Worm (Caenorhabditis elegans) whole organism, L2 larva: Measurements from ENCODE around the gene mlcd-1.

Source experiments
- C34F6.9 ChIP-seq: fragments of 150-350 bp; optimal IDR thresholded peaks from 2 replicates; lab custom pipeline; 2014; ENCODE audit warnings: missing biosample characterization, missing genetic modification characterization
- F13H6.1 ChIP-seq: sonication (generic microtip); optimal IDR thresholded peaks from 2 replicates; lab custom pipeline; 2016; ENCODE audit warnings: missing genetic modification characterization, missing compliant biosample characterization
- R02D3.7 ChIP-seq: fragments of 150-350 bp; optimal IDR thresholded peaks from 2 replicates; lab custom pipeline; 2014; ENCODE audit warnings: missing biosample characterization, missing genetic modification characterization
- Y55F3AM.14 ChIP-seq: fragments of 200-800 bp; sonication (Bioruptor generic); optimal IDR thresholded peaks from 2 replicates; lab custom pipeline; 2018; ENCODE audit warnings: mild to moderate bottlenecking, missing genetic modification characterization, missing compliant biosample characterization
- ZK546.5 ChIP-seq: sonication (generic microtip); optimal IDR thresholded peaks from 2 replicates; lab custom pipeline; 2017; ENCODE audit warnings: missing biosample characterization, missing genetic modification characterization
- alr-1 ChIP-seq: fragments of 150-350 bp; optimal IDR thresholded peaks from 2 replicates; lab custom pipeline; 2014; ENCODE audit warnings: missing biosample characterization, missing genetic modification characterization
- aly-2 ChIP-seq: fragments of 150-350 bp; optimal IDR thresholded peaks from 2 replicates; lab custom pipeline; 2014; ENCODE audit warnings: missing biosample characterization, missing genetic modification characterization
- ama-1 ChIP-seq: fragments of 150-350 bp; optimal IDR thresholded peaks from 2 replicates; lab custom pipeline; 2018; ENCODE audit warnings: inconsistent platforms
- blmp-1 ChIP-seq: sonication (generic microtip); optimal IDR thresholded peaks from 2 replicates; lab custom pipeline; 2017; ENCODE audit warnings: missing genetic modification characterization, mild to moderate bottlenecking, missing compliant biosample characterization, antibody characterized with exemption, moderate library complexity; ENCODE audit not compliant: insufficient read depth
- ceh-16 ChIP-seq: fragments of 150-350 bp; optimal IDR thresholded peaks from 2 replicates; lab custom pipeline; 2014; ENCODE audit warnings: missing biosample characterization, missing genetic modification characterization
- ceh-82 ChIP-seq: fragments of 150-350 bp; optimal IDR thresholded peaks from 2 replicates; lab custom pipeline; 2014; ENCODE audit warnings: missing biosample characterization, missing genetic modification characterization
- crh-2 ChIP-seq: sonication (generic microtip); optimal IDR thresholded peaks from 2 replicates; lab custom pipeline; 2017; ENCODE audit warnings: missing biosample characterization, missing genetic modification characterization
- dmd-4 ChIP-seq: sonication (generic microtip); optimal IDR thresholded peaks from 2 replicates; lab custom pipeline; 2017; ENCODE audit warnings: missing biosample characterization, missing genetic modification characterization
- egl-27 ChIP-seq: sonication (generic microtip); optimal IDR thresholded peaks from 3 replicates; lab custom pipeline; 2017; ENCODE audit warnings: missing biosample characterization, missing genetic modification reagents, missing genetic modification characterization
- elt-1 ChIP-seq: fragments of 150-350 bp; optimal IDR thresholded peaks from 2 replicates; lab custom pipeline; 2014; ENCODE audit warnings: missing biosample characterization, missing genetic modification characterization
- fos-1 ChIP-seq: fragments of 150-350 bp; optimal IDR thresholded peaks from 2 replicates; lab custom pipeline; 2014; ENCODE audit warnings: missing biosample characterization, missing genetic modification characterization
- gmeb-1 ChIP-seq: fragments of 150-350 bp; optimal IDR thresholded peaks from 2 replicates; lab custom pipeline; 2014; ENCODE audit warnings: missing biosample characterization, missing genetic modification characterization
- lin-11 ChIP-seq: fragments of 150-350 bp; sonication (generic microtip); optimal IDR thresholded peaks from 2 replicates; lab custom pipeline; 2014; ENCODE audit warnings: missing biosample characterization, missing genetic modification characterization, inconsistent platforms, mixed read lengths
- lin-13 ChIP-seq: fragments of 150-350 bp; optimal IDR thresholded peaks from 2 replicates; lab custom pipeline; 2014; ENCODE audit warnings: missing biosample characterization, missing genetic modification reagents, missing genetic modification characterization
- lin-39 ChIP-seq: fragments of 150-350 bp; optimal IDR thresholded peaks from 2 replicates; lab custom pipeline; 2014; ENCODE audit warnings: missing biosample characterization, missing genetic modification reagents, missing genetic modification characterization
- lsy-2 ChIP-seq, 2 experiments: fragments of 150-350 bp in 1 of 2; sonication (generic microtip) in 1 of 2; optimal IDR thresholded peaks; 2 replicates each; lab custom pipeline; 2014 to 2017; ENCODE audit warnings: missing biosample characterization in 2 of 2, missing genetic modification characterization in 2 of 2
- mab-5 ChIP-seq: fragments of 150-350 bp; optimal IDR thresholded peaks from 2 replicates; lab custom pipeline; 2014; ENCODE audit warnings: missing biosample characterization, missing genetic modification characterization
- mbf-1 ChIP-seq: sonication (generic microtip); optimal IDR thresholded peaks from 2 replicates; lab custom pipeline; 2017; ENCODE audit warnings: missing biosample characterization, missing genetic modification characterization
- mdl-1 ChIP-seq, 2 experiments: fragments of 150-350 bp in 1 of 2; sonication (generic microtip) in 1 of 2; optimal IDR thresholded peaks; 2 replicates each; lab custom pipeline; 2017; ENCODE audit warnings: missing biosample characterization in 2 of 2, missing genetic modification characterization in 2 of 2
- nhr-10 ChIP-seq: sonication (generic microtip); optimal IDR thresholded peaks from 2 replicates; lab custom pipeline; 2017; ENCODE audit warnings: missing biosample characterization, missing genetic modification characterization
- nhr-12 ChIP-seq: fragments of 150-350 bp; optimal IDR thresholded peaks from 2 replicates; lab custom pipeline; 2014; ENCODE audit warnings: missing biosample characterization, missing genetic modification characterization
- nhr-129 ChIP-seq: fragments of 150-350 bp; optimal IDR thresholded peaks from 2 replicates; lab custom pipeline; 2014; ENCODE audit warnings: missing biosample characterization, missing genetic modification characterization
- nhr-21 ChIP-seq: fragments of 150-350 bp; optimal IDR thresholded peaks from 2 replicates; lab custom pipeline; 2014; ENCODE audit warnings: missing biosample characterization, missing genetic modification characterization
- nhr-23 ChIP-seq: fragments of 150-350 bp; optimal IDR thresholded peaks from 2 replicates; lab custom pipeline; 2014; ENCODE audit warnings: missing biosample characterization, missing genetic modification reagents, missing genetic modification characterization
- nhr-237 ChIP-seq: fragments of 150-350 bp; optimal IDR thresholded peaks from 2 replicates; lab custom pipeline; 2014; ENCODE audit warnings: missing biosample characterization, missing genetic modification characterization
- nhr-25 ChIP-seq: fragments of 150-350 bp; sonication (generic microtip); optimal IDR thresholded peaks from 3 replicates; lab custom pipeline; 2014; ENCODE audit warnings: missing biosample characterization, missing genetic modification characterization
- nhr-6 ChIP-seq: fragments of 150-350 bp; optimal IDR thresholded peaks from 2 replicates; lab custom pipeline; 2014; ENCODE audit warnings: missing biosample characterization, missing genetic modification characterization
- nhr-77 ChIP-seq: fragments of 150-350 bp; optimal IDR thresholded peaks from 2 replicates; lab custom pipeline; 2014; ENCODE audit warnings: missing biosample characterization, missing genetic modification characterization
- peb-1 ChIP-seq: fragments of 150-350 bp; optimal IDR thresholded peaks from 2 replicates; lab custom pipeline; 2014; ENCODE audit warnings: missing biosample characterization, missing genetic modification characterization
- sem-4 ChIP-seq: fragments of 150-350 bp; optimal IDR thresholded peaks from 2 replicates; lab custom pipeline; 2014; ENCODE audit warnings: missing biosample characterization, missing genetic modification reagents, missing genetic modification characterization
- skn-1 ChIP-seq: sonication (generic microtip); optimal IDR thresholded peaks from 2 replicates; lab custom pipeline; 2017; ENCODE audit warnings: missing biosample characterization, missing genetic modification characterization
- sma-3 ChIP-seq: sonication (generic microtip); optimal IDR thresholded peaks from 2 replicates; lab custom pipeline; 2016; ENCODE audit warnings: missing genetic modification reagents, missing genetic modification characterization, missing compliant biosample characterization
- sma-9 ChIP-seq, 2 experiments: fragments of 150-350 bp in 1 of 2; sonication (generic microtip) in 1 of 2; optimal IDR thresholded peaks; 2 replicates each; lab custom pipeline; 2014 to 2016; ENCODE audit warnings: missing genetic modification characterization in 2 of 2, mild to moderate bottlenecking in 1 of 2, missing biosample characterization in 1 of 2, missing compliant biosample characterization in 1 of 2, missing genetic modification reagents in 1 of 2, moderate library complexity in 1 of 2
- snpc-4 ChIP-seq: fragments of 150-350 bp; optimal IDR thresholded peaks from 2 replicates; lab custom pipeline; 2014; ENCODE audit warnings: missing biosample characterization, missing genetic modification characterization
- unc-39 ChIP-seq: fragments of 150-350 bp; optimal IDR thresholded peaks from 2 replicates; lab custom pipeline; 2014; ENCODE audit warnings: missing biosample characterization, missing genetic modification characterization
- unc-55 ChIP-seq: fragments of 150-350 bp; sonication (generic microtip); optimal IDR thresholded peaks from 3 replicates; lab custom pipeline; 2014; ENCODE audit warnings: missing biosample characterization, missing genetic modification reagents, missing genetic modification characterization
- ztf-11 ChIP-seq: sonication (generic microtip); optimal IDR thresholded peaks from 2 replicates; lab custom pipeline; 2017; ENCODE audit warnings: missing biosample characterization, missing genetic modification characterization
- ztf-4 ChIP-seq: fragments of 150-350 bp; optimal IDR thresholded peaks from 2 replicates; lab custom pipeline; 2014; ENCODE audit warnings: missing biosample characterization, missing genetic modification characterization

mlcd-1 gene

DNA sequence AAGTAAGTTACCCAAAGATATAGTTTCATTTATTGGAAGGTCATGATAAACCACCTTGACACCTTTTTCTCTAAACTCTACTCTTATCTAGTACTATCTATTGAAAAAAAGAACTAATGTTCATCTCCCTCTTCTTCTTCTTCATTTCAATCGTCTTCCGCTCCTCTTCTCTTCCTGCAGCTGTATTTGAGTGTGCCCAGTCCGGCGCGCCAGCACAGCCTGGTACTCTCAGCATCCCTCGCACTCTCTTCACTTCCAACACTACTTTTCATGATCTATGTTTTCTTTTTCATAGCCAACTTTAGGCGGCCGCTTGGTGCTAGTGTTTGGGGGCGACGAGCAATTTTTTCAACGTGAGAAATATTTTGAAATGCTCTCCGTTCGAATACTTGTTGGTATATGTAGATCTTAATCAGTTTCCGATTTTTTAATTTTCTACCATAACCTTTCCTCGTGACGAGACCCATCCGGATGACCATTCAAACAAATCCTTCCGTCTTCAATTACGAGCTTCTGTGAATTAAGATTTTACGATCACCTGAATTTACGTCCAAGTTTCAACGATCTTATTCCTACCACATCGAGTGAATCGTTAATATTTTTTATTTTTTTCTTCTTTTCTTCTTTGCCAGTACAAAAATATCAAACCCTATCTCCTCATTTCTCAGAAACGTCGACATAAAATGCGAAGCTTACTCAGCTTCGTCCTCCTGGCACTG, 5.7 kb downstream of the mlcd-1 start, which contains the start of gene pan-1:
Gene pan-1, plus strand, starts transcription at position 669 of the 719 bp plus-strand sequence.
- TF ChIP-seq lsy-2 (tag; optimal IDR thresholded peaks at IDR 0.05; lab: Kevin White, UChicago) (peak in 1 of 2 experiments; percentile 65), peb-1 (tag; lab: Kevin White, UChicago) (no peak), mab-5 (tag; lab: Kevin White, UChicago) (peak; percentile 16), unc-55 (GFP tag; lab: Kevin White, UChicago) (peak; percentile 75), nhr-25 (tag; lab: Kevin White, UChicago) (peak; percentile 14), mbf-1 (tag; lab: Kevin White, UChicago) (no peak), fos-1 (tag; lab: Kevin White, UChicago) (peak; percentile 68), lin-39 (tag; lab: Kevin White, UChicago) (no peak), crh-2 (tag; lab: Kevin White, UChicago) (peak; percentile 20), skn-1 (no peak), Y55F3AM.14 (GFP tag; lab: Kevin White, UChicago) (peak; percentile 15), C34F6.9 (tag; lab: Kevin White, UChicago) (peak; percentile 69), sem-4 (peak; percentile 7), sma-9 (GFP tag; optimal IDR thresholded peaks at IDR 0.05; lab: Kevin White, UChicago) (peak; percentile 59), sma-9 (tag; optimal IDR thresholded peaks at IDR 0.05; lab: Kevin White, UChicago) (no peak), lin-13 (GFP tag; lab: Kevin White, UChicago) (peak; percentile 34), nhr-129 (tag; lab: Kevin White, UChicago) (peak; percentile 20), ZK546.5 (tag; lab: Kevin White, UChicago) (no peak), nhr-77 (tag; lab: Kevin White, UChicago) (no peak), mdl-1 (tag; optimal IDR thresholded peaks at IDR 0.05; lab: Kevin White, UChicago) (no peak), F13H6.1 (tag; lab: Kevin White, UChicago) (peak; percentile 44), sma-3 (GFP tag; lab: Kevin White, UChicago) (peak; percentile 27), egl-27 (tag; lab: Kevin White, UChicago) (peak; percentile 47), lin-11 (tag; lab: Kevin White, UChicago) (peak; percentile 16), nhr-21 (tag; lab: Kevin White, UChicago) (peak; percentile 28), nhr-237 (tag; lab: Kevin White, UChicago) (no peak)

DNA sequence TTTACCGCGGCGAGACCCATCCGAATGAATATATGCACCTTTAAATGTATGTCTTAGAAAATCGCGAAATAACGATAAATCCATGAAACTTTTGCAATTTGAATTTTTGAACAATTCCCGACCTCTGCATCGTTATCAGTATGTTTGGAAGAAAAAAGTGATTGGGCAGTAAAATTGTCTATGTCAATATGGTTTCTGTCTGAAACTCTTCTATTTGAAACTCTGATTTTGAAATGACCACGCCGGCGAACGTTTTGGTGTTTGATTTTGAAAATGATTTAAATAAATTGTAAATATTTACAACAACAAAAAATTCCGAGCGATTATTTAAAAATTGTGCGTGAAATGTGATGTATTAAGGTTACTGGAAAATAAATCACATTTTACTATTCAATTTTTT, 6.6 kb downstream of the mlcd-1 start:
- TF ChIP-seq sma-9 (GFP tag; optimal IDR thresholded peaks at IDR 0.05; lab: Kevin White, UChicago) = peak; percentile 22
- no peak for TF ChIP-seq sma-9 (tag; optimal IDR thresholded peaks at IDR 0.05; lab: Kevin White, UChicago)
- TF ChIP-seq fos-1 (tag; lab: Kevin White, UChicago) = peak; percentile 18
- TF ChIP-seq ztf-4 = no peak

DNA sequence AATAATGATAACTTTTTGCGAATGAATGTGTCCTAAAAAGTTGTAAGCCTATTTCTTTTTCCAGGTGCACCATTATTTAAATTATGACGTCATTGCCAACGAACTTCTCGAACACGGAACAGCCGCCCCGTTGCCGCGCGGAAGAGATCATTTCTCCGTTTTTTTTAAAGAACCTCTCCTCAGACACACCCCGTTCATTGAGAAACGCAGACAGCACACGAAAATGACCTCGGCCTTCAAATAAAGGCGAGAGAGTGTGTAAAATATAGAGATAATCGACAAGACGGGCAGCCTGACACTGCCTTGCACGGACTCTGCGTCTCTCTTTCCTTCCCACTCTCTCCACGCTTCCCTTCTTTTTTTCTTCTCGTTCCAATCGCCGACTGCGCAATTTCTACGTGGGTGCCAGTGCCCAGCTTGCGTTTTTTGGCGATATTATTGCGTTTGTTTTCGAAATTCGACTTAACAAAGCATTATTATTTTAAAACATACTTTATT, 7.5 kb downstream of the mlcd-1 start:
- TF ChIP-seq unc-39 (tag; lab: Kevin White, UChicago) = no peak
- no peak for TF ChIP-seq nhr-12
- peak; percentile 75 for TF ChIP-seq mab-5 (tag; lab: Kevin White, UChicago)
- peak; percentile 83 for TF ChIP-seq sma-9 (GFP tag; optimal IDR thresholded peaks at IDR 0.05; lab: Kevin White, UChicago)
- TF ChIP-seq sma-9 (tag; optimal IDR thresholded peaks at IDR 0.05; lab: Kevin White, UChicago) = no peak
- TF ChIP-seq ZK546.5 (tag; lab: Kevin White, UChicago) = no peak
- TF ChIP-seq ceh-82 (tag; lab: Kevin White, UChicago) = no peak
- TF ChIP-seq Y55F3AM.14 (GFP tag; lab: Kevin White, UChicago) = peak; percentile 72
- peak; percentile 37 for TF ChIP-seq ceh-16 (tag; lab: Kevin White, UChicago)
- peak; percentile 80 for TF ChIP-seq C34F6.9 (tag; lab: Kevin White, UChicago)
- peak; percentile 45 for TF ChIP-seq peb-1 (tag; lab: Kevin White, UChicago)
- peak; percentile 66 for TF ChIP-seq ama-1 (lab: Kevin White, UChicago)
- no peak for TF ChIP-seq skn-1
- peak; percentile 86 for TF ChIP-seq F13H6.1 (tag; lab: Kevin White, UChicago)
- TF ChIP-seq mdl-1 (tag; optimal IDR thresholded peaks at IDR 0.05; lab: Kevin White, UChicago) = peak; percentile 51 to 58
- TF ChIP-seq nhr-237 (tag; lab: Kevin White, UChicago) = no peak
- peak; percentile 59 for TF ChIP-seq gmeb-1 (tag; lab: Kevin White, UChicago)
- peak; percentile 77 for TF ChIP-seq sma-3 (GFP tag; lab: Kevin White, UChicago)
- no peak for TF ChIP-seq aly-2
- no peak for TF ChIP-seq nhr-23
- no peak for TF ChIP-seq alr-1 (tag; lab: Kevin White, UChicago)
- TF ChIP-seq lin-13 (GFP tag; lab: Kevin White, UChicago) = peak; percentile 40
- TF ChIP-seq lsy-2 (tag; optimal IDR thresholded peaks at IDR 0.05; lab: Kevin White, UChicago) = peak; percentile 64 to 82
- TF ChIP-seq lin-11 (tag; lab: Kevin White, UChicago) = peak; percentile 72
- no peak for TF ChIP-seq nhr-10 (tag; lab: Kevin White, UChicago)
- peak; percentile 59 for TF ChIP-seq crh-2 (tag; lab: Kevin White, UChicago)
- TF ChIP-seq ztf-4 = peak; percentile 53
- TF ChIP-seq elt-1 (tag; lab: Kevin White, UChicago) = no peak
- no peak for TF ChIP-seq R02D3.7
- TF ChIP-seq nhr-129 (tag; lab: Kevin White, UChicago) = peak; percentile 64
- no peak for TF ChIP-seq snpc-4 (tag; lab: Kevin White, UChicago)
- no peak for TF ChIP-seq ztf-11 (tag; lab: Kevin White, UChicago)
- peak; percentile 80 for TF ChIP-seq nhr-21 (tag; lab: Kevin White, UChicago)
- no peak for TF ChIP-seq blmp-1 (tag; lab: Kevin White, UChicago)
- no peak for TF ChIP-seq dmd-4 (tag; lab: Kevin White, UChicago)
- peak; percentile 82 for TF ChIP-seq fos-1 (tag; lab: Kevin White, UChicago)
- peak; percentile 45 for TF ChIP-seq nhr-6 (tag; lab: Kevin White, UChicago)
- TF ChIP-seq nhr-25 (tag; lab: Kevin White, UChicago) = peak; percentile 84
- TF ChIP-seq egl-27 (tag; lab: Kevin White, UChicago) = peak; percentile 34
